Fruit fly (Drosophila melanogaster): ENCODE data around the gene ome.

DNA sequence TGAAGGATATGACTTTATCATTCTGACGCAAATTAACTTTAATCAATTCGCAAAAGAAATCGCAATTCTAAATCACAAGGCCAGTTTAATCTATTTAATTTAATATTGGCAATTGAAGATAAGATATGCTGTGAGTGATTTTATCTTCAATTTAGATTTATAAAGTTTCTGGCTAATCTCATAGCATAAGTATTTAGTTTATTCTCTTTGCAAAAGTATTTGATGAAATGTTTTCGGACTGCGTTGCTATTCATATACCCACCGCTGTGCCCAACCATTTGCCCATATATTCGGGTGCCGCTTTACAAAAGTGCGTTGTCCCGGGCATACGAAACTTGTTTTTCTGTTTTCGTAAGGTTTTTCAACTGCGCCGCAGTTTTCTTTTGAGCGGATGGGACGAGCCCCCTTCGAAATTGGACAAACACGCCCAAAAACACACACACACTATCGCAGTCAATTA, 112.3 kb downstream of the ome start:
- TF ChIP-seq EcR (GFP tag; optimal IDR thresholded peaks at IDR 0.05) (no peak), psq (optimal IDR thresholded peaks at IDR 0.05) (no peak)
